Fruit fly (Drosophila melanogaster) S2 (cell line): Measurements from ENCODE around the gene Srp9.

Source experiments
- CG8478 ChIP-seq: fragments of >200 bp; optimal IDR thresholded peaks from 2 replicates; lab custom pipeline; 2018
- CTCF ChIP-seq, 2 experiments: fragments of >200 bp; optimal IDR thresholded peaks; 2 replicates each; lab custom pipeline; 2018

The Srp9 gene

dm6 chr3L:7956718-7957117 is 20.5 kb downstream of the Srp9 start:
- no peak for TF ChIP-seq CG8478 (lab: Kevin White, UChicago)
- TF ChIP-seq CTCF (optimal IDR thresholded peaks at IDR 0.05; lab: Kevin White, UChicago): no peak

dm6 chr3L:7958083-7958482 is 21.9 kb downstream of the Srp9 start:
- TF ChIP-seq CG8478 (lab: Kevin White, UChicago) (no peak), CTCF (optimal IDR thresholded peaks at IDR 0.05; lab: Kevin White, UChicago) (no peak)

dm6 chr3L:7958590-7959180 is 22.5 kb downstream of the Srp9 start:
- TF ChIP-seq CG8478 (lab: Kevin White, UChicago) (no peak), CTCF (optimal IDR thresholded peaks at IDR 0.05; lab: Kevin White, UChicago) (no peak)

DNA sequence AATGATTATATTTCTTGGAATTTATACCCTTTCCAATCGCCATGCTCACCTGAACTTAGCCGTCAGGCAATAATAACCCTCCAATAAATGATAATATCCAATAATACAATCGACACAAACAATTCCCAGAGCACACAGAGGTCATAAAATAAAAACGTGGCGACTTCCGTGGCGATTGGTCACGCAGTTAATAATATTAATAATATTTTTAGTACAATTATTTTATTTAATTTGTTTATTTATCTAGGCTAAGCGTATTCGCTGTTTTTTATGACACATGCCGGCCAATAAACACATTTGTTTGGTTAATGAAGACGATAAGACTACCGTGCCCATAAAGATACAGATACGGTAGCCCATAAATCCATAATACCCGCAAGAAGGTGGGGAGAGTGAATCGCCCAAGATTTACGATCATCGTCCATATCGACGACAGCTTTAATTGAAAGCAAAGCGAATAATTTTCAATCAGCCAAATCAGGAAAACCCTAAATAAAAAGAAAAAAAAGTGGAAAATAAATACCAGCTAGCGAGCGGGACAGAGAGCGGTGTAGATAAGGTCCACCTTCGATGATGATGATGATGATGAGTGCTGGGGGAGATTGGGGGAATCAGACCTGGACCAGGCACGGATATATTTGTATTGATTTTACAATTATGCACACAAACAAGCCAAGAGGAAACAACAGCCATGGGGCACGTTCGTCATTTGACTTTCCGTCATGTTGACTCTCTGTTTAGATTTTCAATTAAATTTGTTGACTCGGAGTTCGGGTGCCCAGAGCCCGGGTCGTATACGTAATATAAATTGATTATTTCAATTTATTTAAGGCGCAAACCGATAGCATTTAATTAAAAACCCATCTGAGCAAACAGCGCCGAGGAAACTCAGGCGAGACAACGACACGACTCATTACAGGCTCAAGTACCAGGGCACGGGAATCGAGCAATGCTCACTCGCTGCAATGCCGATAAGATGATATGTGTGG is 24.8 kb downstream of the Srp9 start:
- no peak for TF ChIP-seq CG8478 (lab: Kevin White, UChicago)
- TF ChIP-seq CTCF (optimal IDR thresholded peaks at IDR 0.05; lab: Kevin White, UChicago): no peak

DNA sequence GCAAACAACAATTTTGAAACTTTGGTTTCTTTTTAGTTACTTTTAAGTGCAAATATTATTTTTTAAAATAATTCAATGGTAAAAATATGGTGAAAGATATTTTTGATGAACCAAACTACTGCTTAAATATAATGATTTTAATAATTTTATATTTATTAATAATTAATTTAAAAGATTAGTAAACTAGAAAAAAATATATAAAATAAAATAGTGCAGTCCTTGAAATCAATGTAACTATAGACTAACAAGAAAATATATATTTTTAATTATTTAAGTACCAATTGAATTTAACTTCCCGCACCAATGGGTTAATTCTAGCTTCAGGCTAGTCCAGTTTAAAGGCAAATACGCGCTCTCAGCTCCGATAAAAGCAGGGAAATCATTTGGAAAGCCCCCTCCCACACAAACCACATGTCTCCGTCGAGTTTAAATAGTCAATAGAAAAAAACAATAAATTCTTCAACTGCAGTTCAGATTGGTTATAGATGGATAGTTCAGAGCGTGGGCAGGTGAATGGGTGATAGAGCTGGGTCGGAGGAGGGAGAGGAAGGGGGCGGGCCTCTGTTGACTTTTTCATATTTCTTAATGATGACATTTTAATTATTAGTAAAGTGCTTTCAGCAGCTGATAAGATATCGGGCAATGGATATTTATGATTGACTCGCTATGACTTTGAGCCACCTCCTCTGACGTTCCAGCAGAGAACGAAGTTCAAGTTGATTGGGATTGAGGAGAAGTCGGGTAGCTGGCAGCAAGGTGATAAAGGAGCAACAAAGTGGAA is 26.0 kb downstream of the Srp9 start:
- TF ChIP-seq CTCF (optimal IDR thresholded peaks at IDR 0.05; lab: Kevin White, UChicago) (no peak), CG8478 (lab: Kevin White, UChicago) (no peak)

DNA sequence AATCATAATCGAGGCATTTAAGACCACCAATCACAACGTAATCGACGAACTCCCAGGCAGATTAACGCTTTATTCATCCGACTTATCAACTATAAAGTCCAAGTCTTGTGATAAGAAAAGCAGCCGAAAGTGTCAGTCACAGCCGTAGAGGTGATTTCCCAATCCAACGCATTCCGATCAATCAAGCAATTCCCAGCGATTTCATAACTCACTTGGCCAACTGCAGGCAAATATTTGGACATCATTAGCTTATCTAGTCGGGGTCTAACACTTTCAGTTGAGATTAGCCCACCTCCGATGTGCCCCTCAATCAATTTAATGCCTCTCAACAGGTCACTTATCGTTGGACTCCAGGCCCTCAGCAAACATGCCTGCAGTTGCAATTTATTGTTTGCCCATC is 26.8 kb downstream of the Srp9 start:
- TF ChIP-seq CG8478 (lab: Kevin White, UChicago) (no peak), CTCF (optimal IDR thresholded peaks at IDR 0.05; lab: Kevin White, UChicago) (no peak)

- TF ChIP-seq CG8478 (lab: Kevin White, UChicago): no peak
- no peak for TF ChIP-seq CTCF (optimal IDR thresholded peaks at IDR 0.05; lab: Kevin White, UChicago)
Measured at dm6 chr3L:7963549-7963948, 27.4 kb downstream of the Srp9 start.

DNA sequence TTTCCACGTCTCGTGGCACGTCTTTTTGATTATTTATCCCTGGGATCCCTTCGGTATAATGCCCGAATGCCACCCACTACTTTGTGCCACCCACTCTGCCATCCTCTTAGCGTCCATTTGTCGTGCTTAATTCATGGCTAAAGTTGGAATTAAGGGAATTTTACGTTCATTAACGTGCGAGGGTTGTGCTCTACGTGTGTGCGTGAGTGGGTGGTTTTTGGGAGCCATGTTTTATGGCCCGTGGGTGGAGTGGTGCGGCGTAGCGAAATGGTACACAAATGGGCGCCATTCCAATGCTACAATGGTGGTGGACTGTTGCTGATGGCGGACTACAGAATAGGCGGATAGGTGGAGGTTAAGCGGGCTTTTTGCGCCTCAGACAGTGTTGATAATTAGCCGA is 31.0 kb downstream of the Srp9 start:
- no peak for TF ChIP-seq CG8478 (lab: Kevin White, UChicago)
- TF ChIP-seq CTCF (optimal IDR thresholded peaks at IDR 0.05; lab: Kevin White, UChicago): no peak

DNA sequence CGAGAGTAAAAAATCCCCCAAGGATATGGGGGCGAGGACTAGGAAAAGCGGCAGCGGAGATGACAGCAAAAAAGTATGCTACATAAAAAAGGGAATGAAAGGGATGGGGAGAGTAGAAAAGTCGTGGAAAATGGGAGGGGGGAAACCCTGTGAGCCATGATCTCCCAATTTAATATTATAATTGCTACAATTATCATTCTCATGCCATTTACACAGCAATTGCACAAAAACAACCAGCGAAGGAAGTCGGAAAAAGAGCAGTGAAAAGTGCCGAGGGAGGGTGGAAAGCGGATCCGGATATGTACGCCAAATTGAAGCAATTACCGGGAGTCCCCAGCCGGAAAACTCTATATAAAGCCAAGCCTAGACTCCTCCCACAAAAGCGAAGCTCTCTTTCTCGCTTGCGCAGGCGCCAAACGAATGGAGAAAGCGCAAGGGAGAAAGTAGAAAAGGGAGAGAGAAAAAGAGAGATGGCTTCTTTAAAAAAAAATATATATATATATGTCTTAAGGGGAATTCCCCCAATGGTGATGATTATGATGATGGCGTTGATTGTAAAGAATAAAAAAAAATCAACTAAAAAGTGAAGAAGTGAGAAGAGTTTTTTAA is 32.4 kb downstream of the Srp9 start:
- TF ChIP-seq CG8478 (lab: Kevin White, UChicago) (no peak), CTCF (optimal IDR thresholded peaks at IDR 0.05; lab: Kevin White, UChicago) (no peak)

dm6 chr3L:7970442-7970841 is 34.3 kb downstream of the Srp9 start, which contains the start of gene RNaseX25:
Gene RNaseX25, plus strand, starts transcription at chr3L:7970588.
- no peak for TF ChIP-seq CG8478 (lab: Kevin White, UChicago)
- no peak for TF ChIP-seq CTCF (optimal IDR thresholded peaks at IDR 0.05; lab: Kevin White, UChicago)

DNA sequence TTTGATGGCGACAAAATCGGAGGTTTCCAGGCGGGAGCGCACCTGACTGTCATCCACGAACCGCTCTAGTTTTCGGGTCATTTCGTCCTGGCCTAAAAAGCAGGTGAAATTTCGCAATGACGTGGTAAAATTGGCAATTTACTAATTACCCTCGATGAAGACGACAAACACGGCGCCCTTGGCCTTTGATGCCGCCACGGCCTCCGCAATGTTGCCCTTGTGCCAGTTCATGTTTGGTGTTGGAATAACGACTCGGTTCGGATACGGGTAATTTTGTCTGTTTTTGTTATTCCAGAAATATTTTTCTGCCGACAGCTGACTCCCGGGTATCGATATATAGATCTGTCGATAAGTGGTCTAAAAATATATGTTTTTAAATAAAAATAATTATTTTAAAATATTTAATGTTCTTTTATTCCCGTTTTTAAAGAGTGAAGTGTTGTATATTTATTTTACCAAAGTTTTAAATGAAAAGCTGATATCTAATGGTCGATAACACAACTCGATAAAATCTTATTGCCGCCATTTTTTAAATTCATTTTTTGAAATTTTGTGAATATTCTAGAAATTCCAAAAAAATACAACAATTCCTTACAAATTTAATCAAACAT is 38.6 kb downstream of the Srp9 start, which contains the start of gene CG8042:
CG8042 (minus strand) TSS at position 321 of the 611 bp plus-strand sequence.
- TF ChIP-seq CG8478 (lab: Kevin White, UChicago) (no peak), CTCF (optimal IDR thresholded peaks at IDR 0.05; lab: Kevin White, UChicago) (no peak)

DNA sequence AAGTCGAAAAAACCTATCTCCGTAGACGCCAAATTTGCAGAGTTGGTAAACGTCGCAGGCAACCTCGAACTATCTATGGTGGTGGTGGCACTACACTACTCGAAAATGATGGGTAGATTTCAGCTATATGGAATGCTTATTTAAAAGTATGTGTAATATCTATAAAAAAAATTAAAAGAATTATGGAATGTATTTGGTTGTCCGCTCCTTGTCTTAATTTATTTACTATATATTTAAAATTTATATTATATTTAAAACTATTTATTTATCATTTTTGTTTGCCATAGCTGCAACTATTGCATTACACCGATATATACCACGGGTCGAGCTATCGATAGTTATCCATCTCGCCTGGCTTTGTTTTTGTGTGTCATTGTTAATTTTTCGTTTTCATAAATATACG is 39.9 kb downstream of the Srp9 start, which contains the start of the genes HP4 and CG8209:
HP4 (minus strand) TSS at position 74 of the 403 bp plus-strand sequence.
CG8209 (plus strand) TSS at position 326 of the 403 bp plus-strand sequence.
- no peak for TF ChIP-seq CTCF (optimal IDR thresholded peaks at IDR 0.05; lab: Kevin White, UChicago)
- TF ChIP-seq CG8478 (lab: Kevin White, UChicago): no peak

dm6 chr3L:7978550-7978776 is 42.3 kb downstream of the Srp9 start, which contains the start of gene Pop4:
Gene Pop4, minus strand, starts transcription at chr3L:7978650.
- TF ChIP-seq CG8478 (lab: Kevin White, UChicago) (no peak), CTCF (optimal IDR thresholded peaks at IDR 0.05; lab: Kevin White, UChicago) (no peak)
